Worm (Caenorhabditis elegans) whole organism, midembryonic: ENCODE measurements around the gene C16C8.21.
"Not testable (repeated sequence)": the region's sequence is repeated elsewhere in the genome, so short reads cannot be mapped to it uniquely, and the experiment has no call there.

ENCODE experiments used
- T22C8.4 ChIP-seq: fragments of 200-800 bp; sonication (Bioruptor generic); IDR thresholded peaks from 2 replicates; pipeline ENCODE4 v1.3.6; 2022; ENCODE audit warnings: missing genetic modification characterization, missing compliant biosample characterization
- cog-1 ChIP-seq: sonication (generic microtip); optimal IDR thresholded peaks from 2 replicates; lab custom pipeline; 2016; ENCODE audit warnings: missing genetic modification characterization, missing compliant biosample characterization
- flt-1 ChIP-seq: fragments of 200-800 bp; sonication (Bioruptor generic); IDR thresholded peaks from 2 replicates; pipeline ENCODE4 v1.3.6; 2022; ENCODE audit warnings: missing genetic modification characterization, missing compliant biosample characterization
- klf-2 ChIP-seq: fragments of 200-800 bp; sonication (Bioruptor generic); conservative IDR thresholded peaks from 2 replicates; pipeline ENCODE4 v1.3.6; 2022; ENCODE audit warnings: missing genetic modification reagents, missing genetic modification characterization, missing compliant biosample characterization
- med-1 ChIP-seq: sonication (generic microtip); optimal IDR thresholded peaks from 2 replicates; lab custom pipeline; 2017; ENCODE audit warnings: missing genetic modification characterization, mild to moderate bottlenecking, missing compliant biosample characterization, antibody characterized with exemption, missing genetic modification reagents; ENCODE audit not compliant: insufficient read depth
- ref-1 ChIP-seq: fragments of 200-800 bp; sonication (Bioruptor generic); conservative IDR thresholded peaks from 2 replicates; pipeline ENCODE4 v1.3.6; 2022; ENCODE audit warnings: missing genetic modification reagents, missing genetic modification characterization, missing compliant biosample characterization
- tab-1 ChIP-seq: fragments of 200-800 bp; sonication (Bioruptor generic); IDR thresholded peaks from 2 replicates; pipeline ENCODE4 v1.3.6; 2022; ENCODE audit warnings: missing genetic modification characterization, missing compliant biosample characterization
- ztf-23 ChIP-seq: fragments of 200-800 bp; sonication (Bioruptor generic); IDR thresholded peaks from 2 replicates; pipeline ENCODE4 v1.3.6; 2022; ENCODE audit warnings: missing genetic modification reagents, missing genetic modification characterization, missing compliant biosample characterization
- ztf-29 ChIP-seq: fragments of 200-800 bp; sonication (Bioruptor generic); IDR thresholded peaks from 2 replicates; pipeline ENCODE4 v1.3.6; 2022; ENCODE audit warnings: missing genetic modification reagents, missing genetic modification characterization, missing compliant biosample characterization

C16C8.21 gene

ce11 chrII:3441377-3441776 is 6.6 kb upstream of the C16C8.21 start, which contains the start of gene C16C8.27:
Gene C16C8.27, plus strand, starts transcription at chrII:3441677.
- TF ChIP-seq klf-2 (GFP tag; lab: Robert Waterston, UW) (no peak), ref-1 (GFP tag; lab: Robert Waterston, UW) (no peak), flt-1 (GFP tag; lab: Robert Waterston, UW) (no peak), tab-1 (GFP tag; lab: Robert Waterston, UW) (no peak), T22C8.4 (GFP tag; lab: Robert Waterston, UW) (no peak), ztf-23 (GFP tag; lab: Robert Waterston, UW) (no peak), cog-1 (no peak)

- no peak for TF ChIP-seq T22C8.4 (GFP tag; lab: Robert Waterston, UW)
- no peak for TF ChIP-seq tab-1 (GFP tag; lab: Robert Waterston, UW)
- no peak for TF ChIP-seq flt-1 (GFP tag; lab: Robert Waterston, UW)
- no peak for TF ChIP-seq cog-1
- TF ChIP-seq med-1, result no peak
Measured at ce11 chrII:3443154-3443553, 4.9 kb upstream of the C16C8.21 start, which contains the start of gene C16C8.22. Gene C16C8.22, minus strand, starts transcription at chrII:3443254.

DNA sequence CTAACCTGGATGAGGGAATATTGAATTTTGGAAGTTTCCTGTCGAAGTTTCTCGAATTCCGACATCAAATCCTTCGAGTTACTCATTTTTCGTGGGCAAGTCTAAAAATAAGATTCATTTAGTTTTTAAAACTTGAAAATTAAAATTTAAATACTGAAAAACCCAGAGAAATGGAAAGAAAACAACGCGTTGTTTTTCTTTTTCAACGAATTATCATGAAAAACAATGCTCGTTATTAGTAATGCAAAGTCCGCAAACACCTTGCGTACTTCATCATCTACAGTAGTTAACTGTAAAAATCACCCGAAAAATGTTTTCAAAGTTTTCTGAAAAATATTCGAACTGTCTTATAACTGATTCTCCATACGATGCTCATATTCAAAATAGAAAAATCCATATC is 3.7 kb upstream of the C16C8.21 start, which contains the start of gene C16C8.4:
Gene C16C8.4, minus strand, starts transcription at position 101 of the 400 bp plus-strand sequence.
- TF ChIP-seq ztf-29 (GFP tag; lab: Robert Waterston, UW) (no peak), cog-1 (no peak), flt-1 (GFP tag; lab: Robert Waterston, UW) (no peak), tab-1 (GFP tag; lab: Robert Waterston, UW) (no peak), med-1 (no peak), klf-2 (GFP tag; lab: Robert Waterston, UW) (no peak), T22C8.4 (GFP tag; lab: Robert Waterston, UW) (no peak)

ce11 chrII:3445285-3445806 is 2.7 kb upstream of the C16C8.21 start, which contains the start of the genes C16C8.5 and C16C8.16:
Gene C16C8.5, minus strand, starts transcription at chrII:3445385.
Gene C16C8.16, plus strand, starts transcription at chrII:3445756.
- TF ChIP-seq flt-1 (GFP tag; lab: Robert Waterston, UW) (no peak), med-1 (no peak), ref-1 (GFP tag; lab: Robert Waterston, UW) (no peak), ztf-23 (GFP tag; lab: Robert Waterston, UW) (no peak), ztf-29 (GFP tag; lab: Robert Waterston, UW) (no peak), T22C8.4 (GFP tag; lab: Robert Waterston, UW) (no peak), tab-1 (GFP tag; lab: Robert Waterston, UW) (no peak), klf-2 (GFP tag; lab: Robert Waterston, UW) (no peak), cog-1 (no peak)

DNA sequence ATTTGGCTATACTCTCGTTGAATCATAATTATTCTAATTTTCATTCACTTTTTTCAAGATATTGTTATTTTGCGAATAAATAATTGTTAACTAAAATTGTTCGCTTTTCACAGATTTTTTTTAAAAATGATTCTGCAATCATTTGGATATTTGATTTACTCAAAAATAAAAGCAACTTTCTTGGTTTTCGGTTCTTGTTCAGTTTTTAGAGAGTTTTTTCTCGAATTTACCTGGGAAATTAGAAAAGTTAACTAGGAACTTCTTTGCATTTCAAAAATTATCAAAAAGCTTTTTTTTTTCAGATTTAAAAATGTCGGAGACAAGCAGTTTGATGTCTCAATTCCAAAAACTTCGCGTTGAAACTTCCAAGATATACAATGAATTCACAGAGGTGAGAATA is 1.4 kb upstream of the C16C8.21 start, which contains the start of the genes C16C8.20 and gldi-6:
Gene C16C8.20, plus strand, starts transcription at position 301 of the 400 bp plus-strand sequence.
Gene gldi-6, plus strand, starts transcription at position 301 of the 400 bp plus-strand sequence.
- TF ChIP-seq klf-2 (GFP tag; lab: Robert Waterston, UW) (no peak), ztf-29 (GFP tag; lab: Robert Waterston, UW) (no peak), med-1 (no peak), flt-1 (GFP tag; lab: Robert Waterston, UW) (no peak), ref-1 (GFP tag; lab: Robert Waterston, UW) (no peak)

- no peak for TF ChIP-seq med-1
- no peak for TF ChIP-seq cog-1
- TF ChIP-seq ref-1 (GFP tag; lab: Robert Waterston, UW), result no peak
- no peak for TF ChIP-seq klf-2 (GFP tag; lab: Robert Waterston, UW)
- TF ChIP-seq ztf-29 (GFP tag; lab: Robert Waterston, UW), result no peak
- TF ChIP-seq T22C8.4 (GFP tag; lab: Robert Waterston, UW), result no peak
- TF ChIP-seq tab-1 (GFP tag; lab: Robert Waterston, UW), result no peak
- no peak for TF ChIP-seq ztf-23 (GFP tag; lab: Robert Waterston, UW)
- no peak for TF ChIP-seq flt-1 (GFP tag; lab: Robert Waterston, UW)
Measured at ce11 chrII:3448776-3449280, 822 bp downstream of the C16C8.21 start, which contains the start of gene C16C8.25. Gene C16C8.25, plus strand, starts transcription at chrII:3449230.

- TF ChIP-seq flt-1 (GFP tag; lab: Robert Waterston, UW); ref-1 (GFP tag; lab: Robert Waterston, UW); cog-1: not testable (repeated sequence)
Measured at ce11 chrII:3449514-3449913, 1.5 kb downstream of the C16C8.21 start, which contains the start of gene C16C8.14. Gene C16C8.14, plus strand, starts transcription at chrII:3449814.

DNA sequence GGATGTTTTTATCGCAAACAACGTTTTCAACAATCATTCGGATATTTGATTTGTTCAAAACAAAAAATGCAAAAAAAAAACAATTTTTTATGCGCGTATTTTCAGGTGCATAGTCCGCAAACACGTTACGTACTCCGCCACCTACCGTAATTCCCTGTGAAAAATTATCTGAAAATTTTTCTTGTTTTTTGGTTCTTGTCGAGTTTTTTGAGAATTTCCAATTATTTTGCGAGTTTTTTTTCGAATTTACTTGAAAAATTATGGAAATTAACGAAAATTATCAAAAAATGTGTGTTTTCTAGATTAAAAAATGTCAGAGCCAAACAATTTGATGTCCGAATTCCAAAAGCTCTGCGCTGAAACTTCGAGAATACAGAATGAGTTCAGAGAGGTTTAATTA is 4.4 kb downstream of the C16C8.21 start, which contains the start of gene C16C8.12:
Gene C16C8.12, plus strand, starts transcription at position 301 of the 400 bp plus-strand sequence.
- TF ChIP-seq tab-1 (GFP tag; lab: Robert Waterston, UW), result no peak
- TF ChIP-seq cog-1, result no peak
- no peak for TF ChIP-seq med-1
- TF ChIP-seq flt-1 (GFP tag; lab: Robert Waterston, UW), result no peak
- TF ChIP-seq ref-1 (GFP tag; lab: Robert Waterston, UW), result no peak
- TF ChIP-seq T22C8.4 (GFP tag; lab: Robert Waterston, UW), result no peak
- TF ChIP-seq ztf-23 (GFP tag; lab: Robert Waterston, UW), result no peak
- TF ChIP-seq ztf-29 (GFP tag; lab: Robert Waterston, UW), result no peak
- no peak for TF ChIP-seq klf-2 (GFP tag; lab: Robert Waterston, UW)

DNA sequence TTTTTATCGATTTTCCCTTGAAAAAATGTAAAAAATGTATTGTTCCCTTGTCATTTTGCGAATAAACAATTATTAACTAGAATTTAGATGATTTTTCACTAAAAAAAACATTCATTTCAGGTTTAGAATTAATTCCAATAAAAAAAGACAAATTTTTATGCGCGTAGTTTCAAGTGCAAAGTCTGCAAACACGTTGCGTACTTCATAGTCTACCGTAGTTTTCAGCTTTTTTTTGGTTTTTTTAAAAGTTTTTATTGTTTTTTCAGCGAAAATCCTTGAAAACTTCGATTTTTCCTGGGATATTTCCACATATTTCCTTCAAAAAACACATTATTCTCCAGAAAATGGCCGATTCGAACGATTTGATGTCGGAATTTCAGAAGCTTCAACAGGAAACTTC is 5.5 kb downstream of the C16C8.21 start, which contains the start of gene C16C8.11:
Gene C16C8.11, plus strand, starts transcription at position 188 of the 400 bp plus-strand sequence.
- TF ChIP-seq ztf-23 (GFP tag; lab: Robert Waterston, UW) (no peak), ztf-29 (GFP tag; lab: Robert Waterston, UW) (no peak), klf-2 (GFP tag; lab: Robert Waterston, UW) (no peak), flt-1 (GFP tag; lab: Robert Waterston, UW) (no peak), T22C8.4 (GFP tag; lab: Robert Waterston, UW) (no peak), cog-1 (no peak), med-1 (no peak), ref-1 (GFP tag; lab: Robert Waterston, UW) (no peak), tab-1 (GFP tag; lab: Robert Waterston, UW) (no peak)
